Fruit fly (Drosophila melanogaster): ENCODE data around the gene CG33060.

- TF ChIP-seq svp (GFP tag) = no peak
- TF ChIP-seq Gug (GFP tag; IDR thresholded peaks at IDR 0.05) = no peak
- no peak for TF ChIP-seq Met (GFP tag; optimal IDR thresholded peaks at IDR 0.05)
Observed at dm6 chr3L:16349686-16350085, 18.8 kb downstream of the CG33060 start.
